Fruit fly (Drosophila melanogaster) whole organism, embryonic: ENCODE measurements around the gene mei-P26.
A peak's percentile ranks its signal among the peaks of the same experiment; 100 is the strongest.

Experiments
- Blimp-1 ChIP-seq: fragments of 200-800 bp; sonication (Bioruptor generic); optimal IDR thresholded peaks from 3 replicates; lab custom pipeline; 2018; ENCODE audit warnings: missing biosample characterization, missing genetic modification characterization, mild to moderate bottlenecking, moderate library complexity, missing genetic modification reagents
- BtbVII ChIP-seq: fragments of 200-800 bp; sonication (Bioruptor generic); optimal IDR thresholded peaks from 3 replicates; lab custom pipeline; 2017; ENCODE audit warnings: missing biosample characterization, mild to moderate bottlenecking, missing genetic modification characterization
- CG10209 ChIP-seq: fragments of 200-800 bp; sonication (Bioruptor generic); optimal IDR thresholded peaks from 3 replicates; lab custom pipeline; 2017; ENCODE audit warnings: missing biosample characterization, mild to moderate bottlenecking, missing genetic modification characterization, missing genetic modification reagents
- CG10462 ChIP-seq: fragments of 200-800 bp; sonication (Bioruptor generic); optimal IDR thresholded peaks from 2 replicates; lab custom pipeline; 2016; ENCODE audit warnings: missing biosample characterization, missing genetic modification characterization
- CG10979 ChIP-seq: fragments of 200-800 bp; sonication (Bioruptor generic); optimal IDR thresholded peaks from 2 replicates; lab custom pipeline; 2018; ENCODE audit warnings: missing biosample characterization, mild to moderate bottlenecking, missing genetic modification characterization, moderate library complexity
- CG11398 ChIP-seq: fragments of 200-800 bp; sonication (Bioruptor generic); optimal IDR thresholded peaks from 2 replicates; lab custom pipeline; 2016; ENCODE audit warnings: missing biosample characterization, missing genetic modification characterization
- CG11560 ChIP-seq: fragments of 200-800 bp; sonication (Bioruptor generic); IDR thresholded peaks from 3 replicates; pipeline ENCODE4 v1.3.6; 2022; ENCODE audit warnings: missing biosample characterization, missing genetic modification characterization
- CG11696 ChIP-seq: fragments of 200-800 bp; sonication (Bioruptor generic); IDR thresholded peaks from 2 replicates; pipeline ENCODE4 v1.3.6; 2022; ENCODE audit warnings: missing biosample characterization, missing genetic modification characterization
- CG17829 ChIP-seq: fragments of 200-800 bp; optimal IDR thresholded peaks from 2 replicates; lab custom pipeline; 2019; ENCODE audit warnings: missing biosample characterization, mild to moderate bottlenecking, missing genetic modification characterization, moderate library complexity
- CG18262 ChIP-seq: fragments of 200-800 bp; optimal IDR thresholded peaks from 3 replicates; lab custom pipeline; 2019; ENCODE audit warnings: missing biosample characterization, mild to moderate bottlenecking, missing genetic modification characterization, moderate library complexity
- CG2116 ChIP-seq: fragments of 200-800 bp; sonication (Bioruptor generic); optimal IDR thresholded peaks from 3 replicates; lab custom pipeline; 2018; ENCODE audit warnings: missing biosample characterization, mild to moderate bottlenecking, missing genetic modification characterization
- CG4328 ChIP-seq: fragments of 200-800 bp; sonication (Bioruptor generic); optimal IDR thresholded peaks from 3 replicates; lab custom pipeline; 2017; ENCODE audit warnings: missing biosample characterization, missing genetic modification reagents, missing genetic modification characterization
- CG6175 ChIP-seq: fragments of 200-800 bp; sonication (Bioruptor generic); IDR thresholded peaks from 3 replicates; pipeline ENCODE4 v1.3.6; 2022; ENCODE audit warnings: missing biosample characterization, missing genetic modification characterization
- CG6654 ChIP-seq: fragments of 200-800 bp; sonication (Bioruptor generic); optimal IDR thresholded peaks from 2 replicates; lab custom pipeline; 2017; ENCODE audit warnings: missing biosample characterization, mild to moderate bottlenecking, missing genetic modification characterization
- CG9609 ChIP-seq: fragments of 200-800 bp; sonication (Bioruptor generic); optimal IDR thresholded peaks from 3 replicates; lab custom pipeline; 2016; ENCODE audit warnings: missing biosample characterization, missing genetic modification characterization
- CkIIα-i1 ChIP-seq: fragments of 200-800 bp; sonication (Bioruptor generic); IDR thresholded peaks from 2 replicates; pipeline ENCODE4 v1.3.6; 2022; ENCODE audit warnings: missing biosample characterization, missing genetic modification characterization
- Dll ChIP-seq: fragments of 200-800 bp; sonication (Bioruptor generic); IDR thresholded peaks from 4 replicates; pipeline ENCODE4 v1.3.6; 2022; ENCODE audit warnings: missing biosample characterization, missing genetic modification characterization; ENCODE audit not compliant: partially characterized antibody
- Fer1 ChIP-seq: fragments of 200-800 bp; sonication (Bioruptor generic); optimal IDR thresholded peaks from 2 replicates; lab custom pipeline; 2017; ENCODE audit warnings: missing biosample characterization, mild to moderate bottlenecking, missing genetic modification characterization
- HHEX ChIP-seq: fragments of 200-800 bp; sonication (Bioruptor generic); optimal IDR thresholded peaks from 3 replicates; lab custom pipeline; 2017; ENCODE audit warnings: missing biosample characterization, mild to moderate bottlenecking, missing genetic modification characterization, missing genetic modification reagents
- HLH3B ChIP-seq: fragments of 200-800 bp; sonication (Bioruptor generic); IDR thresholded peaks from 2 replicates; pipeline ENCODE4 v1.3.6; 2022; ENCODE audit warnings: missing biosample characterization, missing genetic modification characterization
- HLH4C ChIP-seq: fragments of 200-800 bp; sonication (Bioruptor generic); IDR thresholded peaks from 3 replicates; pipeline ENCODE4 v1.3.6; 2022; ENCODE audit warnings: missing biosample characterization, missing genetic modification characterization; ENCODE audit not compliant: partially characterized antibody
- Hsf ChIP-seq: fragments of 200-800 bp; sonication (Bioruptor generic); optimal IDR thresholded peaks from 3 replicates; lab custom pipeline; 2016; ENCODE audit warnings: missing biosample characterization, missing genetic modification characterization
- Neu2 ChIP-seq: fragments of 200-800 bp; sonication (Bioruptor generic); optimal IDR thresholded peaks from 3 replicates; lab custom pipeline; 2016; ENCODE audit warnings: missing biosample characterization, missing genetic modification characterization, borderline replicate concordance
- NfI ChIP-seq: fragments of 200-800 bp; sonication (Bioruptor generic); optimal IDR thresholded peaks from 3 replicates; lab custom pipeline; 2018; ENCODE audit warnings: missing biosample characterization, mild to moderate bottlenecking, missing genetic modification characterization, moderate library complexity
- PHDP ChIP-seq: fragments of 200-800 bp; sonication (Bioruptor generic); optimal IDR thresholded peaks from 3 replicates; lab custom pipeline; 2018; ENCODE audit warnings: missing biosample characterization, mild to moderate bottlenecking, missing genetic modification characterization, moderate library complexity
- Pdp1 ChIP-seq, 2 experiments: fragments of 200-800 bp; sonication (Bioruptor generic); optimal IDR thresholded peaks; 3 replicates each; lab custom pipeline; 2016; ENCODE audit warnings: missing biosample characterization in 2 of 2, missing genetic modification characterization in 2 of 2, mild to moderate bottlenecking in 1 of 2, moderate library complexity in 1 of 2
- Ptx1 ChIP-seq: fragments of 200-800 bp; sonication (Bioruptor generic); IDR thresholded peaks from 2 replicates; pipeline ENCODE4 v1.3.6; 2022; ENCODE audit warnings: missing biosample characterization, missing genetic modification characterization
- Six4 ChIP-seq: fragments of 200-800 bp; sonication (Bioruptor generic); optimal IDR thresholded peaks from 2 replicates; lab custom pipeline; 2016; ENCODE audit warnings: missing biosample characterization, missing genetic modification characterization
- caup ChIP-seq: fragments of 200-800 bp; sonication (Bioruptor generic); optimal IDR thresholded peaks from 3 replicates; lab custom pipeline; 2017; ENCODE audit warnings: missing biosample characterization, mild to moderate bottlenecking, missing genetic modification characterization, moderate library complexity; ENCODE audit not compliant: severe bottlenecking
- crol ChIP-seq: fragments of 200-800 bp; sonication (Bioruptor generic); IDR thresholded peaks from 2 replicates; pipeline ENCODE4 v1.3.6; 2022; ENCODE audit warnings: missing biosample characterization, missing genetic modification characterization
- dan ChIP-seq: fragments of 200-800 bp; sonication (Bioruptor generic); IDR thresholded peaks from 2 replicates; pipeline ENCODE4 v1.3.6; 2022; ENCODE audit warnings: missing biosample characterization, missing genetic modification characterization
- insv ChIP-seq, 2 experiments: fragments of 200-800 bp; sonication (Bioruptor generic); optimal IDR thresholded peaks; 3 replicates each; lab custom pipeline; 2016 to 2018; ENCODE audit warnings: missing biosample characterization in 2 of 2, missing genetic modification characterization in 2 of 2
- jigr1 ChIP-seq: fragments of 200-800 bp; sonication (Bioruptor generic); IDR thresholded peaks from 3 replicates; pipeline ENCODE4 v1.3.6; 2022; ENCODE audit warnings: missing biosample characterization, missing genetic modification characterization
- nerfin-2 ChIP-seq: fragments of 200-800 bp; sonication (Bioruptor generic); IDR thresholded peaks from 2 replicates; pipeline ENCODE4 v1.3.6; 2022; ENCODE audit warnings: missing biosample characterization, missing genetic modification characterization; ENCODE audit not compliant: partially characterized antibody
- otp ChIP-seq: fragments of 200-800 bp; sonication (Bioruptor generic); IDR thresholded peaks from 3 replicates; pipeline ENCODE4, ENCODE4 v1.3.6; 2022; ENCODE audit warnings: missing biosample characterization, missing genetic modification characterization
- pho ChIP-seq: fragments of 200-800 bp; sonication (Bioruptor generic); optimal IDR thresholded peaks from 2 replicates; lab custom pipeline; 2016; ENCODE audit warnings: missing biosample characterization, missing genetic modification characterization
- prd ChIP-seq, 3 experiments: fragments of >200 bp in 2 of 3; fragments of 200-800 bp in 1 of 3; sonication (Bioruptor generic) in 1 of 3; optimal IDR thresholded peaks in 2 of 3; IDR thresholded peaks in 1 of 3; 2 replicates in 2 of 3; 3 replicates in 1 of 3; pipeline versions ENCODE4 v1.3.6 to Lab custom; 2017 to 2022; ENCODE audit warnings: missing biosample characterization in 1 of 3, missing genetic modification characterization in 1 of 3
- psq ChIP-seq: fragments of 200-800 bp; sonication (Bioruptor generic); optimal IDR thresholded peaks from 2 replicates; lab custom pipeline; 2017; ENCODE audit warnings: missing biosample characterization, missing genetic modification characterization
- row ChIP-seq: fragments of 200-800 bp; sonication (Bioruptor generic); IDR thresholded peaks from 3 replicates; pipeline ENCODE4 v1.3.6; 2022; ENCODE audit warnings: missing biosample characterization, missing genetic modification characterization
- sd ChIP-seq: fragments of 200-800 bp; sonication (Bioruptor generic); optimal IDR thresholded peaks from 3 replicates; lab custom pipeline; 2018; ENCODE audit warnings: missing biosample characterization, mild to moderate bottlenecking, missing genetic modification characterization, moderate library complexity
- sim ChIP-seq: fragments of 200-800 bp; sonication (Bioruptor generic); IDR thresholded peaks from 2 replicates; pipeline ENCODE4 v1.3.6; 2022; ENCODE audit warnings: missing biosample characterization, missing genetic modification characterization
- sr ChIP-seq: fragments of 200-800 bp; sonication (Bioruptor generic); IDR thresholded peaks from 3 replicates; pipeline ENCODE4 v1.3.6; 2022; ENCODE audit warnings: missing biosample characterization, missing genetic modification characterization
- stc ChIP-seq: fragments of 200-800 bp; sonication (Bioruptor generic); IDR thresholded peaks from 2 replicates; pipeline ENCODE4 v1.3.6; 2022; ENCODE audit warnings: missing biosample characterization, missing genetic modification characterization
- wdn ChIP-seq: fragments of 200-800 bp; sonication (Bioruptor generic); IDR thresholded peaks from 2 replicates; pipeline ENCODE4 v1.3.6; 2022; ENCODE audit warnings: missing biosample characterization, missing genetic modification characterization
- yki ChIP-seq: fragments of >200 bp; optimal IDR thresholded peaks from 3 replicates; lab custom pipeline; 2018

Gene mei-P26

dm6 chrX:9223182-9223581 lies 60.1 kb downstream of the mei-P26 start, which contains the start of gene t (continued):
- TF ChIP-seq wdn (GFP tag; lab: Robert Waterston, UW) (0 out of 2 replicates have a peak, but pooled peaks have one; percentile 13), PHDP (tag; lab: Kevin White, UChicago) (peak; percentile 5)

- TF ChIP-seq Blimp-1 (GFP tag; lab: Kevin White, UChicago): peak; percentile 90
- TF ChIP-seq Pdp1 (GFP tag; optimal IDR thresholded peaks at IDR 0.05; lab: Kevin White, UChicago): peak in 1 of 2 experiments; percentile 41
- TF ChIP-seq CG9609 (GFP tag; lab: Kevin White, UChicago): no peak
- peak; percentile 17; the same call in 1 of the 2 replicates for TF ChIP-seq crol (GFP tag; lab: Robert Waterston, UW)
- TF ChIP-seq Fer1: no peak
- no peak for TF ChIP-seq CG6175 (GFP tag; lab: Robert Waterston, UW)
These were observed 61.4 kb downstream of the mei-P26 start for dm6 chrX:9224423-9224822.

dm6 chrX:9225137-9225536 lies 62.1 kb downstream of the mei-P26 start, which contains the start of gene CG15370:
CG15370 (plus strand) TSS chrX:9225437.
- TF ChIP-seq insv (GFP tag; optimal IDR thresholded peaks at IDR 0.05; lab: Kevin White, UChicago): no peak
- no peak for TF ChIP-seq sr (GFP tag; lab: Robert Waterston, UW)
- TF ChIP-seq CG11398 (GFP tag; lab: Kevin White, UChicago): no peak
- no peak for TF ChIP-seq yki (lab: Kevin White, UChicago)
- TF ChIP-seq Neu2 (GFP tag; lab: Kevin White, UChicago): no peak
- no peak for TF ChIP-seq CG18262 (tag; lab: Kevin White, UChicago)
- no peak for TF ChIP-seq Dll
- TF ChIP-seq stc (GFP tag; lab: Robert Waterston, UW): no peak
- no peak for TF ChIP-seq jigr1
- no peak for TF ChIP-seq NfI (GFP tag; lab: Kevin White, UChicago)
- TF ChIP-seq prd (optimal IDR thresholded peaks at IDR 0.05; lab: Kevin White, UChicago): no peak
- no peak for TF ChIP-seq prd (GFP tag; IDR thresholded peaks at IDR 0.05; lab: Robert Waterston, UW)
- TF ChIP-seq Ptx1 (GFP tag; lab: Robert Waterston, UW): no peak
- TF ChIP-seq BtbVII (GFP tag; lab: Kevin White, UChicago): no peak
- no peak for TF ChIP-seq Six4 (GFP tag; lab: Kevin White, UChicago)
- TF ChIP-seq otp: no peak
- TF ChIP-seq CG10462 (GFP tag; lab: Kevin White, UChicago): no peak
- TF ChIP-seq CG10979: no peak
- no peak for TF ChIP-seq sim (GFP tag; lab: Robert Waterston, UW)
- TF ChIP-seq Hsf (GFP tag; lab: Kevin White, UChicago): no peak

- TF ChIP-seq nerfin-2 (GFP tag; lab: Robert Waterston, UW) (no peak), CG10209 (GFP tag; lab: Kevin White, UChicago) (no peak), CG11560 (no peak)
These were observed 63.8 kb downstream of the mei-P26 start, which contains the start of gene Gr8a for dm6 chrX:9226837-9227236. Gr8a (plus strand) TSS chrX:9227137.

dm6 chrX:9232199-9232598 lies 69.1 kb downstream of the mei-P26 start, which contains the start of gene CG12121:
CG12121 (minus strand) TSS chrX:9232378.
- no peak for TF ChIP-seq HHEX (GFP tag; lab: Kevin White, UChicago)
- no peak for TF ChIP-seq CG11696 (GFP tag; lab: Robert Waterston, UW)
- TF ChIP-seq CG6654: no peak
- TF ChIP-seq psq (GFP tag; lab: Kevin White, UChicago): no peak
- no peak for TF ChIP-seq sd
- 0 out of 3 replicates have a peak, but pooled peaks have one; percentile 21 for TF ChIP-seq row (GFP tag; lab: Robert Waterston, UW)
- TF ChIP-seq caup (GFP tag; lab: Kevin White, UChicago): no peak
- TF ChIP-seq CG4328 (GFP tag; lab: Kevin White, UChicago): no peak
- TF ChIP-seq HLH3B (GFP tag; lab: Robert Waterston, UW): no peak
- TF ChIP-seq CG17829 (tag; lab: Kevin White, UChicago): peak; percentile 18
- TF ChIP-seq pho (GFP tag; lab: Kevin White, UChicago): no peak
- TF ChIP-seq HLH4C: peak; percentile 79
- no peak for TF ChIP-seq CkIIα-i1
- no peak for TF ChIP-seq dan
- TF ChIP-seq CG2116 (GFP tag; lab: Kevin White, UChicago): peak; percentile 63
